Worm (Caenorhabditis elegans): ENCODE results near the gene erfa-3.
A peak's percentile ranks its signal among the peaks of the same experiment; 100 is the strongest.
"Not testable (repeated sequence)": the region's sequence is repeated elsewhere in the genome, so short reads cannot be mapped to it uniquely, and the experiment has no call there.

The erfa-3 gene

DNA sequence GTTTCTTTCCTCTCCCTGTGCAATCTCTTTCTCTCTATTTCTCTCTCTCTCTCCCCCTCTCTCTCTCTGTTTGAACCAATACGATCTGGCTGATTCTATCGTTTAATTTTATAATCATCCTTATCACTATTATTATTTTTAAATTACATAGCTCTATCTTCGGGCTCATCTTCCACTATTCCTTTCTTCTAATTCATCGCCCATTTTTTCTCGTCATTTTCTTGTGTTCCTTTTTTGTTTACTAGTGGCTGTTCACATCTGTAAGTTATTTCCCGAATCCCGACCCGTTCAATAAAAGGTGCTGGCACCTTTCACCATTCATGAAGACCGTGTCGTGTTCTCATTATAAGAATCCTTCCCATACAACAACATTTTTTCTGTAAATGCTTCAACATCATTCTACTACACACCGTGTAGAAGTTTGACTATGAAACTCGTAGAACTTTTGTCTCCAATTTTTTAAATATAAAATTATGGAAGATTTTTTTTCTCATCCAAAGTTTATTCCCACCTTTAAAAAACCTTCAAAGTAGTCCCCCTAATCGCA is 5.4 kb upstream of the erfa-3 start (continued):
- TF ChIP-seq nhr-90 (tag; optimal IDR thresholded peaks at IDR 0.05; ENCODE audit: poor library complexity) (peak; percentile 61), efl-3 (GFP tag; optimal IDR thresholded peaks at IDR 0.05) (no peak), lin-35 (GFP tag; optimal IDR thresholded peaks at IDR 0.05) (peak in 1 of 2 experiments; percentile 11), hpl-2 (GFP tag; optimal IDR thresholded peaks at IDR 0.05) (no peak)

DNA sequence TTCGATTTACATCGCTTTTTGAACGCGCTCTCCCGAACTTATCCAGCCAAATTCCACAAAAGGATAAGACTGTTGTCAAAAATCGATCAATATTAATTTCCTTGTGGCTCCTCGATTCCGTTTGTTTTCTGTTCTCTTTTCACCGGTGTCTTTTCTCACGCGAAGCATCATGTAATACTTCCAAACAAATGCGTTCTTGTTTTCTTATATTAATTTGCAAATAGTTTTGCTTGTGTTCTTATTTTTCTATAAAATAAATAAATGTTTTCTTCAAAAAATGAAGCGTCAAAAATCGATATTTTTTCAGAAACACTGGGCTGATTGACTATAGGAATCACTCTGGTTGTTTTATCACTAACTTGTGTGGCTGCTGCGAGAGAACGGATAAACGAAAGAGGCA is 716 bp upstream of the erfa-3 start, which contains the start of gene math-33:
Gene math-33, plus strand, starts transcription at position 301 of the 400 bp plus-strand sequence.
- no peak for TF ChIP-seq ceh-8 (GFP tag; optimal IDR thresholded peaks at IDR 0.05)
- TF ChIP-seq unc-62 (GFP tag; optimal IDR thresholded peaks at IDR 0.05), result no peak
- no peak for TF ChIP-seq hlh-17 (GFP tag; optimal IDR thresholded peaks at IDR 0.05; ENCODE audit: borderline replicate concordance)
- TF ChIP-seq ets-5 (GFP tag; IDR thresholded peaks at IDR 0.05), result no peak
- TF ChIP-seq blmp-1 (tag; optimal IDR thresholded peaks at IDR 0.05), result no peak
- TF ChIP-seq Y116A8C.19 (tag; optimal IDR thresholded peaks at IDR 0.05; ENCODE audit: borderline replicate concordance), result no peak
- TF ChIP-seq mab-9 (GFP tag; IDR thresholded peaks at IDR 0.05), result no peak
- TF ChIP-seq nhr-20 (tag; optimal IDR thresholded peaks at IDR 0.05), result no peak
- TF ChIP-seq pag-3 (tag; optimal IDR thresholded peaks at IDR 0.05; ENCODE audit: borderline replicate concordance, insufficient read depth), result no peak
- no peak for TF ChIP-seq pqm-1 (tag; optimal IDR thresholded peaks at IDR 0.05)
- no peak for TF ChIP-seq tbx-2 (tag; optimal IDR thresholded peaks at IDR 0.05)
- no peak for TF ChIP-seq fkh-4 (tag; optimal IDR thresholded peaks at IDR 0.05; ENCODE audit: borderline replicate concordance)
- no peak for TF ChIP-seq nhr-47 (tag; optimal IDR thresholded peaks at IDR 0.05)
- TF ChIP-seq nhr-84 (tag; optimal IDR thresholded peaks at IDR 0.05), result no peak

DNA sequence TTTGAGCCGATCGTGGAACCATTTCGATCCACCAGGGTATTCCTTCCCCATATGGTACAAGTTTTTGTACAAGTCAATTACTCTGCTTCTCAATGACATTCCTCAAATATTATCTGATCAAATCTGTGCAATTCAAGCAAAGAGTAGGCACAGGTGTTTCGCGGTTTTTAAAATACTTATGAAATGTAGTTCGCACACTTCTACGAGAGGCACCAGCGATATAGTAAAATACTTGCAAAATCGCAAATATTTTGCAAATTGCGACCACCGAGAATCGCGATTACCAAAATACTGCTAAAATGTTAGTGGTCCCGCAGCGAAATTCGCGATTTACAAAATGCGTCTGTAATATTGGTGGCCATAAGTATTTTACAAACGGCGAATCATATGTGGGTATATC is 3.2 kb downstream of the erfa-3 start, which contains the start of gene Y42A5A.5:
Gene Y42A5A.5, minus strand, starts transcription at position 101 of the 400 bp plus-strand sequence.
- not testable (repeated sequence) for TF ChIP-seq lin-14 (GFP tag; optimal IDR thresholded peaks at IDR 0.05); vab-15 (tag; optimal IDR thresholded peaks at IDR 0.05); sox-4 (tag; optimal IDR thresholded peaks at IDR 0.05)

DNA sequence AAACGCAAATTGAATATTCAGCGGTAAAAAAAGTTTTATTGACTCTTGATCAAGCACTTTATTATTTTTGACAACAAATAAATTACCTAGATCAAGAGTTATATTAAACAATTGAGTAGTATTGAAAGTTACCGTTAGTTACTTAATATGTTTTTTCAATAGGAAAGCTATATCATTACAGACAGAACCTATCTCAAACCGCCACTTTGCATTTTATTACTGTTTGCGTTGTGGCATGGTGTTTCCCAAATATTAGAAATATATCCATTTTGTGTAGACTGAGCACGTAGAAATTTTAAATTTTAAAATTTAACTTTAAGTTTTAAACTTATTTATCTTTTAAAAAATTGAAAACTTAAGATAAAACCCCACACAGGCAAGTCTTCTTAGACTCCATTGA is 8.5 kb downstream of the erfa-3 start:
- no peak for TF ChIP-seq lin-35 (GFP tag; optimal IDR thresholded peaks at IDR 0.05)
- no peak for TF ChIP-seq nhr-28 (tag; optimal IDR thresholded peaks at IDR 0.05)
- no peak for TF ChIP-seq zip-4 (GFP tag; optimal IDR thresholded peaks at IDR 0.05)
- no peak for TF ChIP-seq C16A3.4 (tag; optimal IDR thresholded peaks at IDR 0.05)
- no peak for TF ChIP-seq ceh-8 (GFP tag; optimal IDR thresholded peaks at IDR 0.05)
- no peak for TF ChIP-seq C34B4.2 (tag; optimal IDR thresholded peaks at IDR 0.05)
- TF ChIP-seq mdl-1 (tag; optimal IDR thresholded peaks at IDR 0.05), result no peak
- TF ChIP-seq nhr-12 (tag; optimal IDR thresholded peaks at IDR 0.05), result no peak
- no peak for TF ChIP-seq rnt-1 (tag; optimal IDR thresholded peaks at IDR 0.05)
- TF ChIP-seq mab-9 (GFP tag; IDR thresholded peaks at IDR 0.05), result no peak

DNA sequence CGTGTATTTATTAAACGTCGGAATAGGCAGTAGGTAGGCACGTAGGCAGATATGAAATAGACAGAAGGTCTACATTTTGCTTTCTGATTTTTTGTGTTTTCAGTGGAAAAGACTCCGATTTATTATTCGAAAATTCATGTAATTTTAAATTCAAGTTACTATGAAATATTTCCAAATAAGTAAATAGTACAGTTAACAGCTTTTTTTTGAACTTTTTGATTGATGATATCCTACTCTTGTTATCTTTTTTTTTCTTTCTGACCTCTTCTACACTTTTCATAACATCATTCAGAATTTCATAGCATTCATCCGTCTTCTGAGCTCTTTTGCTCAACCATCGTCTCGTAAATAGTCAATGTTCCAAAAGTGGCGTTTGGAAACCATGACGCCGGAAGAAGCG is 14.3 kb downstream of the erfa-3 start, which contains the start of gene cdkl-1:
Gene cdkl-1, plus strand, starts transcription at position 301 of the 400 bp plus-strand sequence.
- TF ChIP-seq ceh-82 (tag; optimal IDR thresholded peaks at IDR 0.05) (no peak), nhr-12 (tag; optimal IDR thresholded peaks at IDR 0.05) (no peak), sptf-1 (tag; optimal IDR thresholded peaks at IDR 0.05) (no peak), ceh-8 (GFP tag; optimal IDR thresholded peaks at IDR 0.05) (no peak), ces-1 (GFP tag; optimal IDR thresholded peaks at IDR 0.05) (no peak), lir-3 (tag; optimal IDR thresholded peaks at IDR 0.05; ENCODE audit: poor library complexity) (no peak), efl-1 (optimal IDR thresholded peaks at IDR 0.05) (no peak), efl-1 (GFP tag; optimal IDR thresholded peaks at IDR 0.05 in 1 of 2) (no peak), sox-4 (tag; optimal IDR thresholded peaks at IDR 0.05) (no peak), unc-98 (GFP tag; IDR thresholded peaks at IDR 0.05) (no peak), zip-4 (GFP tag; optimal IDR thresholded peaks at IDR 0.05) (no peak), unc-30 (tag; optimal IDR thresholded peaks at IDR 0.05) (no peak), nhr-11 (tag; optimal IDR thresholded peaks at IDR 0.05) (no peak)
